5 fruit fly cellular contexts compared by ENCODE assay signal in the genomic region with DNA sequence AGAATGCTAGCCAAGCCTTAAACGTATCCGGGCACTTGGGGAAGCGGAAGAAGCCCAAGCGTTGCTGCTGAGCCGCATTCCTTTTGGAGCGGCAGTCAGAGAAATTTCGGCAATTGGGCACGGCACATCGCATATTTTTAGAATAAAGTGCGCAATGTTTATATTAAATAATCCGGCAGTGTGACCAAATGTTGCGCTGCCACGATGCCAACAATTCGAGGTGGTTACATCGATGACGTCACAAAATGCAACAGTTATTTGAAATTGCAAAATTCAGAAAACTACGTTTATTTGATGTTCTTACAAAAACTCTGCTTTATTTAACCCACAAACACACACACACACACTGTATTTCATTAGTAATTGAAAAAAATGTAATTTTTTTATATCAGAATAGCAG.
A peak's percentile ranks its signal among the peaks of the same experiment; 100 is the strongest.
TF ChIP-seq lines count a peak whose summit lies in the region.

A gene (minus strand): TSS at position 182 of the 400 bp plus-strand sequence.

- peak; percentile 12 for TF ChIP-seq CTCF in whole organism, embryonic (GFP tag; optimal IDR thresholded peaks at IDR 0.05; lab: Kevin White, UChicago)

TF ChIP-seq in whole organism, adult, 20 proteins besides CTCF, POLR2A, EP300 and RAD21:
- no peak for TF ChIP-seq CG1620 (GFP tag; optimal IDR thresholded peaks at IDR 0.05; lab: Kevin White, UChicago)
- no peak for TF ChIP-seq kay (GFP tag; lab: Kevin White, UChicago; ENCODE audit: borderline replicate concordance)
- TF ChIP-seq CG33017 (tag; optimal IDR thresholded peaks at IDR 0.05; lab: Kevin White, UChicago) = no peak
- no peak for TF ChIP-seq bab1 (GFP tag; optimal IDR thresholded peaks at IDR 0.05; lab: Kevin White, UChicago)
- TF ChIP-seq CG7045 (GFP tag; optimal IDR thresholded peaks at IDR 0.05; lab: Kevin White, UChicago) = no peak
- no peak for TF ChIP-seq tj (GFP tag; optimal IDR thresholded peaks at IDR 0.05; lab: Kevin White, UChicago)
- TF ChIP-seq toe (GFP tag; optimal IDR thresholded peaks at IDR 0.05; lab: Kevin White, UChicago) = no peak
- TF ChIP-seq CG12768 (GFP tag; optimal IDR thresholded peaks at IDR 0.05; lab: Kevin White, UChicago) = no peak
- peak; percentile 13 for TF ChIP-seq Mnt (GFP tag; optimal IDR thresholded peaks at IDR 0.05; lab: Kevin White, UChicago)
- peak; percentile 6 for TF ChIP-seq CG11617 (GFP tag; optimal IDR thresholded peaks at IDR 0.05; lab: Kevin White, UChicago)
- no peak for TF ChIP-seq CG7101 (tag; optimal IDR thresholded peaks at IDR 0.05; lab: Kevin White, UChicago)

TF ChIP-seq in whole organism, embryonic, 481 proteins besides CTCF, POLR2A, EP300 and RAD21 (continues in another document):
- TF ChIP-seq Bdp1 (GFP tag; optimal IDR thresholded peaks at IDR 0.05; lab: Kevin White, UChicago) (no peak), knrl (GFP tag; IDR thresholded peaks at IDR 0.05; lab: Robert Waterston, UW; ENCODE audit: partially characterized antibody) (0 out of 3 replicates have a peak, but pooled peaks have one; percentile 7), Rfx (GFP tag; IDR thresholded peaks at IDR 0.05; lab: Robert Waterston, UW) (0 out of 2 replicates have a peak, but pooled peaks have one; percentile 24), HLH3B (GFP tag; IDR thresholded peaks at IDR 0.05; lab: Robert Waterston, UW) (no peak), phol (tag; optimal IDR thresholded peaks at IDR 0.05; lab: Kevin White, UChicago) (peak; percentile 28), oc (tag; optimal IDR thresholded peaks at IDR 0.05; lab: Kevin White, UChicago) (peak; percentile 63), Atf3 (GFP tag; optimal IDR thresholded peaks at IDR 0.05; lab: Kevin White, UChicago) (peak; percentile 10), CG1603 (tag; optimal IDR thresholded peaks at IDR 0.05; lab: Kevin White, UChicago) (peak; percentile 51), CG2120 (GFP tag; optimal IDR thresholded peaks at IDR 0.05; lab: Kevin White, UChicago) (peak; percentile 20), fd96Cb (tag; optimal IDR thresholded peaks at IDR 0.05; lab: Kevin White, UChicago) (no peak), CG1529 (GFP tag; optimal IDR thresholded peaks at IDR 0.05; lab: Kevin White, UChicago) (no peak), CG6683 (GFP tag; optimal IDR thresholded peaks at IDR 0.05; lab: Kevin White, UChicago) (no peak), gem (tag; optimal IDR thresholded peaks at IDR 0.05; lab: Kevin White, UChicago) (peak; percentile 16), CG13287 (GFP tag; IDR thresholded peaks at IDR 0.05; lab: Robert Waterston, UW; ENCODE audit: partially characterized antibody) (peak; percentile 36; the same call in 1 of the 2 replicates), CG12769 (tag; optimal IDR thresholded peaks at IDR 0.05; lab: Kevin White, UChicago) (peak; percentile 1), Bgb (GFP tag; IDR thresholded peaks at IDR 0.05; lab: Robert Waterston, UW; ENCODE audit: partially characterized antibody) (peak; percentile 32; the same call in 1 of the 2 replicates)

TF ChIP-seq in whole organism, prepupa, 60 proteins besides CTCF, POLR2A, EP300 and RAD21 (continues in another document):
- TF ChIP-seq CG16779 (tag; optimal IDR thresholded peaks at IDR 0.05; lab: Kevin White, UChicago) = no peak
- peak; percentile 97 for TF ChIP-seq vri (GFP tag; optimal IDR thresholded peaks at IDR 0.05; lab: Kevin White, UChicago)
- no peak for TF ChIP-seq CG1621 (tag; optimal IDR thresholded peaks at IDR 0.05; lab: Kevin White, UChicago)
- TF ChIP-seq fkh (GFP tag; optimal IDR thresholded peaks at IDR 0.05; lab: Kevin White, UChicago) = peak; percentile 87
- TF ChIP-seq CG15336 (GFP tag; IDR thresholded peaks at IDR 0.05; lab: Robert Waterston, UW) = 0 out of 2 replicates have a peak, but pooled peaks have one; percentile 10
- no peak for TF ChIP-seq Hr39 (GFP tag; optimal IDR thresholded peaks at IDR 0.05; lab: Kevin White, UChicago)
- no peak for TF ChIP-seq CG4318 (GFP tag; optimal IDR thresholded peaks at IDR 0.05; lab: Kevin White, UChicago)
- no peak for TF ChIP-seq Hr4 (GFP tag; optimal IDR thresholded peaks at IDR 0.05; lab: Kevin White, UChicago)
- no peak for TF ChIP-seq Ets96B (tag; optimal IDR thresholded peaks at IDR 0.05; lab: Kevin White, UChicago)
- no peak for TF ChIP-seq svp (GFP tag; lab: Kevin White, UChicago)
- TF ChIP-seq Sox14 (GFP tag; optimal IDR thresholded peaks at IDR 0.05; lab: Kevin White, UChicago) = peak; percentile 53
- peak; percentile 35 for TF ChIP-seq Eip78C (GFP tag; lab: Kevin White, UChicago)
- TF ChIP-seq esn (GFP tag; optimal IDR thresholded peaks at IDR 0.05; lab: Kevin White, UChicago) = peak; percentile 33
- TF ChIP-seq CG3919 (GFP tag; optimal IDR thresholded peaks at IDR 0.05; lab: Kevin White, UChicago) = no peak
- TF ChIP-seq Eip75B (GFP tag; optimal IDR thresholded peaks at IDR 0.05; lab: Kevin White, UChicago) = peak; percentile 2
- no peak for TF ChIP-seq CG32006 (GFP tag; optimal IDR thresholded peaks at IDR 0.05; lab: Kevin White, UChicago)
- no peak for TF ChIP-seq dsx (GFP tag; optimal IDR thresholded peaks at IDR 0.05; lab: Kevin White, UChicago; ENCODE audit: poor library complexity, severe bottlenecking)
- TF ChIP-seq CG10631 (GFP tag; optimal IDR thresholded peaks at IDR 0.05; lab: Kevin White, UChicago) = no peak
- no peak for TF ChIP-seq ss (GFP tag; optimal IDR thresholded peaks at IDR 0.05; lab: Kevin White, UChicago)
- no peak for TF ChIP-seq topi (GFP tag; optimal IDR thresholded peaks at IDR 0.05; lab: Kevin White, UChicago)
- no peak for TF ChIP-seq Smox (GFP tag; optimal IDR thresholded peaks at IDR 0.05; lab: Kevin White, UChicago)

TF ChIP-seq in whole organism, pupa, 21 proteins besides CTCF, POLR2A, EP300 and RAD21:
- TF ChIP-seq EcR (GFP tag; optimal IDR thresholded peaks at IDR 0.05; lab: Kevin White, UChicago) = no peak
- no peak for TF ChIP-seq CG17806 (tag; optimal IDR thresholded peaks at IDR 0.05; lab: Kevin White, UChicago)
- TF ChIP-seq Snoo (tag; optimal IDR thresholded peaks at IDR 0.05; lab: Kevin White, UChicago) = no peak
- 0 out of 3 replicates have a peak, but pooled peaks have one; percentile 21 for TF ChIP-seq CG4496 (GFP tag; IDR thresholded peaks at IDR 0.05; lab: Robert Waterston, UW)
- no peak for TF ChIP-seq rn (GFP tag; IDR thresholded peaks at IDR 0.05; lab: Robert Waterston, UW)
- TF ChIP-seq CG14655 (GFP tag; optimal IDR thresholded peaks at IDR 0.05; lab: Kevin White, UChicago) = no peak
- no peak for TF ChIP-seq fd96Ca (GFP tag; IDR thresholded peaks at IDR 0.05; lab: Robert Waterston, UW)
TF ChIP-seq in whole organism, pupa: peak in this region for 1.

TF ChIP-seq in whole organism, wandering third instar larva, 38 proteins besides CTCF, POLR2A, EP300 and RAD21:
- TF ChIP-seq Hr83 (GFP tag; optimal IDR thresholded peaks at IDR 0.05; lab: Kevin White, UChicago; ENCODE audit: poor library complexity, severe bottlenecking) = peak; percentile 46
- peak; percentile 8 for TF ChIP-seq h (GFP tag; optimal IDR thresholded peaks at IDR 0.05; lab: Kevin White, UChicago)
- TF ChIP-seq woc (GFP tag; optimal IDR thresholded peaks at IDR 0.05; lab: Kevin White, UChicago) = peak; percentile 64
- TF ChIP-seq Abd-B (GFP tag; optimal IDR thresholded peaks at IDR 0.05; lab: Kevin White, UChicago) = no peak
- no peak for TF ChIP-seq dsf (GFP tag; optimal IDR thresholded peaks at IDR 0.05; lab: Kevin White, UChicago; ENCODE audit: borderline replicate concordance)
- TF ChIP-seq sv (GFP tag; optimal IDR thresholded peaks at IDR 0.05; lab: Kevin White, UChicago) = no peak
- TF ChIP-seq GATAd (GFP tag; optimal IDR thresholded peaks at IDR 0.05; lab: Kevin White, UChicago) = no peak
- no peak for TF ChIP-seq Dfd (GFP tag; optimal IDR thresholded peaks at IDR 0.05; lab: Kevin White, UChicago)
